Fruit fly (Drosophila melanogaster): ENCODE results near the gene trbd.

Gene trbd

DNA sequence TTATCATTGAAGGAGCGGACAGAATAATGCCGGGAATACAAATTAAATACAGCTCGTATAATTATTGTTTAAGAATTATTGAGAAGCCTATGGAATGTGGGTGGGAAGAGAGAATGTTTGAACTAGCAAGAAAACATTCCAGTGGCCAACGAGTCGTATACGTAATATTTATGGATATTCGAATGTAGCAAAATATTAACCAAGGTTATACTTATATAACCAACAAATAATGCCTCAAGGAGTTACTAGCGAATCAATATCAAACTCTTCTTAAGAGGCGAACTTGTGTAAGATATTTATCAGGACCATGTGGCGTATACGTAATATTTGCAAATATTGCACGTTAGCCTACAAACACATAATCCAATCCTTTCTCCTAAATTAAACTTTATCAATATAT lies 45.4 kb downstream of the trbd start:
- TF ChIP-seq Sin3A (optimal IDR thresholded peaks at IDR 0.05) (no peak), psq (optimal IDR thresholded peaks at IDR 0.05) (no peak), ttk (optimal IDR thresholded peaks at IDR 0.05) (no peak), Myc (optimal IDR thresholded peaks at IDR 0.05) (no peak), insv (optimal IDR thresholded peaks at IDR 0.05) (no peak), h (optimal IDR thresholded peaks at IDR 0.05) (no peak)
